Fruit fly (Drosophila melanogaster) whole organism, embryonic: Measurements from ENCODE around the gene VhaPPA1-2.

ENCODE experiments used
- Aef1 ChIP-seq: fragments of 200-800 bp; sonication (Bioruptor generic); IDR thresholded peaks from 3 replicates; pipeline ENCODE4 v1.3.6; 2022; ENCODE audit warnings: missing biosample characterization, missing genetic modification characterization
- Asciz ChIP-seq: fragments of 200-800 bp; sonication (Bioruptor generic); optimal IDR thresholded peaks from 2 replicates; lab custom pipeline; 2017; ENCODE audit warnings: missing biosample characterization, mild to moderate bottlenecking, missing genetic modification characterization, missing genetic modification reagents
- B-H1 ChIP-seq: fragments of 200-800 bp; sonication (Bioruptor generic); IDR thresholded peaks from 3 replicates; pipeline ENCODE4 v1.3.6; 2022; ENCODE audit warnings: missing biosample characterization, missing genetic modification characterization
- Bdp1 ChIP-seq: fragments of 200-800 bp; sonication (Bioruptor generic); optimal IDR thresholded peaks from 3 replicates; lab custom pipeline; 2016; ENCODE audit warnings: missing biosample characterization, missing genetic modification characterization
- CG1529 ChIP-seq: fragments of 200-800 bp; sonication (Bioruptor generic); optimal IDR thresholded peaks from 3 replicates; lab custom pipeline; 2018; ENCODE audit warnings: missing biosample characterization, missing genetic modification characterization
- CG18011 ChIP-seq: fragments of 200-800 bp; sonication (Bioruptor generic); optimal IDR thresholded peaks from 2 replicates; lab custom pipeline; 2017; ENCODE audit warnings: missing biosample characterization, missing genetic modification characterization, mild to moderate bottlenecking, moderate library complexity, missing genotype
- CG31365 ChIP-seq: fragments of 200-800 bp; sonication (Bioruptor generic); optimal IDR thresholded peaks from 2 replicates; lab custom pipeline; 2018; ENCODE audit warnings: missing biosample characterization, mild to moderate bottlenecking, missing genetic modification characterization
- CG3281 ChIP-seq: fragments of 200-800 bp; sonication (Bioruptor generic); optimal IDR thresholded peaks from 3 replicates; lab custom pipeline; 2017; ENCODE audit warnings: missing biosample characterization, mild to moderate bottlenecking, missing genetic modification characterization
- CG3726 ChIP-seq: fragments of 200-800 bp; sonication (Bioruptor generic); IDR thresholded peaks from 3 replicates; pipeline ENCODE4, ENCODE4 v1.3.6; 2022; ENCODE audit warnings: missing biosample characterization, missing genetic modification characterization
- CG4360 ChIP-seq: fragments of 200-800 bp; sonication (Bioruptor generic); IDR thresholded peaks from 2 replicates; pipeline ENCODE4 v1.3.6; 2022; ENCODE audit warnings: missing biosample characterization, missing genetic modification characterization
- CG4820 ChIP-seq: fragments of 200-800 bp; sonication (Bioruptor generic); optimal IDR thresholded peaks from 3 replicates; lab custom pipeline; 2016; ENCODE audit warnings: missing biosample characterization, missing genetic modification characterization
- CG6765 ChIP-seq: fragments of 200-800 bp; sonication (Bioruptor generic); optimal IDR thresholded peaks from 3 replicates; lab custom pipeline; 2017; ENCODE audit warnings: missing biosample characterization, mild to moderate bottlenecking, missing genetic modification characterization
- CG6791 ChIP-seq: fragments of 200-800 bp; sonication (Bioruptor generic); IDR thresholded peaks from 3 replicates; pipeline ENCODE4 v1.3.6; 2022; ENCODE audit warnings: missing biosample characterization, missing genetic modification characterization; ENCODE audit not compliant: partially characterized antibody
- CG7357 ChIP-seq: fragments of 200-800 bp; sonication (Bioruptor generic); IDR thresholded peaks from 3 replicates; pipeline ENCODE4 v1.3.6; 2022; ENCODE audit warnings: missing biosample characterization, missing genetic modification characterization
- CG8281 ChIP-seq: fragments of 200-800 bp; sonication (Bioruptor generic); optimal IDR thresholded peaks from 2 replicates; lab custom pipeline; 2018; ENCODE audit warnings: missing biosample characterization, mild to moderate bottlenecking, missing genetic modification characterization, moderate library complexity
- Dbx ChIP-seq: fragments of 200-800 bp; sonication (Bioruptor generic); IDR thresholded peaks from 3 replicates; pipeline ENCODE4 v1.3.6; 2022; ENCODE audit warnings: missing biosample characterization, missing genetic modification characterization
- Dfd ChIP-seq, 2 experiments: fragments of >200 bp; optimal IDR thresholded peaks; 2 replicates each; lab custom pipeline; 2017; ENCODE audit warnings: missing biosample characterization in 2 of 2, missing genetic modification characterization in 2 of 2
- Dll ChIP-seq: fragments of 200-800 bp; sonication (Bioruptor generic); IDR thresholded peaks from 4 replicates; pipeline ENCODE4 v1.3.6; 2022; ENCODE audit warnings: missing biosample characterization, missing genetic modification characterization; ENCODE audit not compliant: partially characterized antibody
- Eip74EF ChIP-seq, 2 experiments: fragments of 200-800 bp in 1 of 2; fragments of >200 bp in 1 of 2; sonication (Bioruptor generic) in 1 of 2; optimal IDR thresholded peaks; 2 replicates each; lab custom pipeline; 2017 to 2019; ENCODE audit warnings: missing biosample characterization in 2 of 2, missing genetic modification characterization in 2 of 2, mild to moderate bottlenecking in 1 of 2, moderate library complexity in 1 of 2
- GATAe ChIP-seq: fragments of 200-800 bp; sonication (Bioruptor generic); conservative IDR thresholded peaks from 2 replicates; pipeline ENCODE4 v1.3.6; 2022; ENCODE audit warnings: missing biosample characterization, missing genetic modification characterization
- Hr78 ChIP-seq, 2 experiments: fragments of 200-800 bp in 1 of 2; fragments of >200 bp in 1 of 2; sonication (Bioruptor generic) in 1 of 2; optimal IDR thresholded peaks; 2 replicates each; lab custom pipeline; 2017 to 2019; ENCODE audit warnings: missing biosample characterization in 2 of 2, missing genetic modification characterization in 2 of 2, mild to moderate bottlenecking in 1 of 2, moderate library complexity in 1 of 2
- Max ChIP-seq: fragments of 200-800 bp; sonication (Bioruptor generic); optimal IDR thresholded peaks from 2 replicates; lab custom pipeline; 2016; ENCODE audit warnings: missing biosample characterization, mild to moderate bottlenecking, missing genetic modification characterization
- Meics ChIP-seq: fragments of 200-800 bp; sonication (Bioruptor generic); optimal IDR thresholded peaks from 2 replicates; lab custom pipeline; 2017; ENCODE audit warnings: missing biosample characterization, mild to moderate bottlenecking, missing genetic modification characterization
- NfI ChIP-seq: fragments of 200-800 bp; sonication (Bioruptor generic); optimal IDR thresholded peaks from 3 replicates; lab custom pipeline; 2018; ENCODE audit warnings: missing biosample characterization, mild to moderate bottlenecking, missing genetic modification characterization, moderate library complexity
- Poxn ChIP-seq: fragments of 200-800 bp; sonication (Bioruptor generic); IDR thresholded peaks from 2 replicates; pipeline ENCODE4 v1.3.6; 2022; ENCODE audit warnings: missing biosample characterization, missing genetic modification characterization
- Sin3A ChIP-seq: fragments of >200 bp; optimal IDR thresholded peaks from 2 replicates; lab custom pipeline; 2018
- Taf1 ChIP-seq: fragments of 200-800 bp; sonication (Bioruptor generic); IDR thresholded peaks from 2 replicates; pipeline ENCODE4 v1.3.6; 2022; ENCODE audit warnings: missing biosample characterization, missing genetic modification characterization
- Tbp ChIP-seq: fragments of >200 bp; optimal IDR thresholded peaks from 2 replicates; lab custom pipeline; 2018; ENCODE audit warnings: missing biosample characterization, missing genetic modification characterization
- bcd ChIP-seq: fragments of 200-800 bp; sonication (Bioruptor generic); optimal IDR thresholded peaks from 2 replicates; lab custom pipeline; 2017; ENCODE audit warnings: missing biosample characterization, mild to moderate bottlenecking, missing genetic modification characterization
- br ChIP-seq: fragments of >200 bp; optimal IDR thresholded peaks from 2 replicates; lab custom pipeline; 2017
- cato ChIP-seq: fragments of 200-800 bp; sonication (Bioruptor generic); optimal IDR thresholded peaks from 2 replicates; lab custom pipeline; 2016; ENCODE audit warnings: missing biosample characterization, missing genetic modification characterization, borderline replicate concordance
- corto ChIP-seq: fragments of 200-800 bp; sonication (Bioruptor generic); optimal IDR thresholded peaks from 2 replicates; lab custom pipeline; 2016; ENCODE audit warnings: missing biosample characterization, mild to moderate bottlenecking, missing genetic modification characterization, moderate library complexity
- fd102C ChIP-seq: fragments of 200-800 bp; sonication (Bioruptor generic); optimal IDR thresholded peaks from 2 replicates; lab custom pipeline; 2018; ENCODE audit warnings: missing biosample characterization, mild to moderate bottlenecking, missing genetic modification characterization, moderate library complexity
- gsb-n ChIP-seq: fragments of 200-800 bp; sonication (Bioruptor generic); optimal IDR thresholded peaks from 3 replicates; lab custom pipeline; 2018; ENCODE audit warnings: missing biosample characterization, mild to moderate bottlenecking, missing genetic modification characterization
- jigr1 ChIP-seq: fragments of 200-800 bp; sonication (Bioruptor generic); IDR thresholded peaks from 3 replicates; pipeline ENCODE4 v1.3.6; 2022; ENCODE audit warnings: missing biosample characterization, missing genetic modification characterization
- lilli ChIP-seq: fragments of 200-800 bp; sonication (Bioruptor generic); optimal IDR thresholded peaks from 3 replicates; lab custom pipeline; 2016; ENCODE audit warnings: missing biosample characterization, missing genetic modification characterization
- luna ChIP-seq: fragments of 200-800 bp; sonication (Bioruptor generic); optimal IDR thresholded peaks from 2 replicates; lab custom pipeline; 2016; ENCODE audit warnings: missing biosample characterization, missing genetic modification characterization
- mirr ChIP-seq: fragments of 200-800 bp; sonication (Bioruptor generic); optimal IDR thresholded peaks from 3 replicates; lab custom pipeline; 2018; ENCODE audit warnings: missing biosample characterization, mild to moderate bottlenecking, missing genetic modification characterization
- nom ChIP-seq: fragments of 200-800 bp; sonication (Bioruptor generic); optimal IDR thresholded peaks from 2 replicates; lab custom pipeline; 2017; ENCODE audit warnings: missing biosample characterization, missing genetic modification characterization, mild to moderate bottlenecking, moderate library complexity, missing genetic modification reagents
- p53 ChIP-seq: fragments of 200-800 bp; sonication (Bioruptor generic); optimal IDR thresholded peaks from 2 replicates; lab custom pipeline; 2016; ENCODE audit warnings: missing biosample characterization, missing genetic modification characterization
- pita ChIP-seq: fragments of 200-800 bp; sonication (Bioruptor generic); optimal IDR thresholded peaks from 2 replicates; lab custom pipeline; 2017; ENCODE audit warnings: missing biosample characterization, mild to moderate bottlenecking, missing genetic modification characterization
- pnt ChIP-seq: fragments of 200-800 bp; sonication (Bioruptor generic); optimal IDR thresholded peaks from 3 replicates; lab custom pipeline; 2016; ENCODE audit warnings: missing biosample characterization, missing genetic modification characterization
- row ChIP-seq: fragments of 200-800 bp; sonication (Bioruptor generic); IDR thresholded peaks from 3 replicates; pipeline ENCODE4 v1.3.6; 2022; ENCODE audit warnings: missing biosample characterization, missing genetic modification characterization
- schlank ChIP-seq: fragments of 200-800 bp; sonication (Bioruptor generic); optimal IDR thresholded peaks from 2 replicates; lab custom pipeline; 2018; ENCODE audit warnings: missing biosample characterization, mild to moderate bottlenecking, missing genetic modification characterization
- sisA ChIP-seq: fragments of 200-800 bp; sonication (Bioruptor generic); IDR thresholded peaks from 2 replicates; pipeline ENCODE4 v1.3.6; 2022; ENCODE audit warnings: missing biosample characterization, missing genetic modification characterization
- slp2 ChIP-seq: fragments of 200-800 bp; sonication (Bioruptor generic); optimal IDR thresholded peaks from 2 replicates; lab custom pipeline; 2016; ENCODE audit warnings: missing biosample characterization, missing genetic modification characterization
- sna ChIP-seq: fragments of 200-800 bp; sonication (Bioruptor generic); IDR thresholded peaks from 2 replicates; pipeline ENCODE4 v1.3.6; 2022; ENCODE audit warnings: missing biosample characterization, missing genetic modification characterization; ENCODE audit not compliant: partially characterized antibody
- sqz ChIP-seq: fragments of 200-800 bp; sonication (Bioruptor generic); optimal IDR thresholded peaks from 3 replicates; lab custom pipeline; 2018; ENCODE audit warnings: missing biosample characterization, mild to moderate bottlenecking, missing genetic modification characterization
- trem ChIP-seq: fragments of 200-800 bp; optimal IDR thresholded peaks from 3 replicates; lab custom pipeline; 2019; ENCODE audit warnings: missing biosample characterization, mild to moderate bottlenecking, missing genetic modification characterization, moderate library complexity
- usp ChIP-seq: fragments of >200 bp; optimal IDR thresholded peaks from 2 replicates; lab custom pipeline; 2017; ENCODE audit warnings: missing biosample characterization, missing genetic modification characterization
- wdn ChIP-seq: fragments of 200-800 bp; sonication (Bioruptor generic); IDR thresholded peaks from 2 replicates; pipeline ENCODE4 v1.3.6; 2022; ENCODE audit warnings: missing biosample characterization, missing genetic modification characterization

The VhaPPA1-2 gene

dm6 chr3R:14886011-14886534, 14.0 kb downstream of the VhaPPA1-2 start, which contains the start of the genes Rrp6, CG33331 and CG33332 (continued):
- TF ChIP-seq CG7357 (no peak), CG3726 (GFP tag; lab: Robert Waterston, UW) (no peak), CG18011 (peak; percentile 58), Tbp (no peak), Dbx (peak; percentile 68), slp2 (GFP tag; lab: Kevin White, UChicago) (no peak), luna (GFP tag; lab: Kevin White, UChicago) (peak; percentile 32), sisA (GFP tag; lab: Robert Waterston, UW) (0 out of 2 replicates have a peak, but pooled peaks have one; percentile 18), Eip74EF (GFP tag; optimal IDR thresholded peaks at IDR 0.05; lab: Kevin White, UChicago) (no peak), Dfd (GFP tag; optimal IDR thresholded peaks at IDR 0.05; lab: Kevin White, UChicago) (no peak), CG8281 (tag; lab: Kevin White, UChicago) (no peak), Meics (GFP tag; lab: Kevin White, UChicago) (peak; percentile 74), pnt (GFP tag; lab: Kevin White, UChicago) (peak; percentile 33), Max (GFP tag; lab: Kevin White, UChicago) (peak; percentile 65), gsb-n (tag; lab: Kevin White, UChicago) (no peak), CG4820 (GFP tag; lab: Kevin White, UChicago) (no peak), CG4360 (no peak), Hr78 (GFP tag; optimal IDR thresholded peaks at IDR 0.05; lab: Kevin White, UChicago) (no peak), Aef1 (GFP tag; lab: Robert Waterston, UW) (peak; percentile 67), trem (tag; lab: Kevin White, UChicago) (peak; percentile 67), Taf1 (GFP tag; lab: Robert Waterston, UW) (peak; percentile 10; the same call in 1 of the 2 replicates), lilli (GFP tag; lab: Kevin White, UChicago) (peak; percentile 79), pita (no peak), fd102C (no peak), corto (GFP tag; lab: Kevin White, UChicago) (no peak), CG6791 (peak; percentile 71), Sin3A (peak; percentile 14), CG6765 (peak; percentile 20), bcd (GFP tag; lab: Kevin White, UChicago) (peak; percentile 67), sqz (GFP tag; lab: Kevin White, UChicago) (no peak), nom (GFP tag; lab: Kevin White, UChicago) (peak; percentile 65), CG1529 (GFP tag; lab: Kevin White, UChicago) (no peak), wdn (no peak), Asciz (GFP tag; lab: Kevin White, UChicago) (no peak), CG31365 (no peak), Dll (GFP tag; lab: Robert Waterston, UW) (0 out of 4 replicates have a peak, but pooled peaks have one; percentile 56), row (GFP tag; lab: Robert Waterston, UW) (peak; percentile 79), br (lab: Kevin White, UChicago) (no peak), Bdp1 (GFP tag; lab: Kevin White, UChicago) (peak; percentile 44), NfI (peak; percentile 85), B-H1 (GFP tag; lab: Robert Waterston, UW) (no peak), mirr (GFP tag; lab: Kevin White, UChicago) (peak; percentile 20), GATAe (GFP tag; lab: Robert Waterston, UW) (no peak), p53 (peak; percentile 7), CG3281 (GFP tag; lab: Kevin White, UChicago) (peak; percentile 87), Poxn (no peak), cato (GFP tag; lab: Kevin White, UChicago) (peak; percentile 54), jigr1 (GFP tag; lab: Robert Waterston, UW) (no peak), schlank (tag; lab: Kevin White, UChicago) (peak; percentile 47), sna (0 out of 2 replicates have a peak, but pooled peaks have one; percentile 39), usp (GFP tag; lab: Kevin White, UChicago) (no peak)
